Worm (Caenorhabditis elegans) whole organism, young adult: ENCODE results near the gene blos-2.

ENCODE experiments used
- D2030.7 ChIP-seq: fragments of 200-800 bp; sonication (Bioruptor generic); IDR thresholded peaks from 2 replicates; pipeline ENCODE4 v1.3.6; 2022; ENCODE audit warnings: missing genetic modification reagents, missing genetic modification characterization, missing compliant biosample characterization
- F22D6.2 ChIP-seq: sonication (generic microtip); optimal IDR thresholded peaks from 2 replicates; lab custom pipeline; 2016; ENCODE audit warnings: mild to moderate bottlenecking, missing genetic modification characterization, missing compliant biosample characterization
- F23B12.7 ChIP-seq: sonication (generic microtip); optimal IDR thresholded peaks from 2 replicates; lab custom pipeline; 2017; ENCODE audit warnings: missing genetic modification characterization, mild to moderate bottlenecking, missing compliant biosample characterization, antibody characterized with exemption, moderate library complexity; ENCODE audit not compliant: insufficient read depth
- F33H1.4 ChIP-seq: fragments of 200-800 bp; sonication (Bioruptor generic); IDR thresholded peaks from 2 replicates; pipeline ENCODE4 v1.3.6; 2022; ENCODE audit warnings: missing genetic modification reagents, missing genetic modification characterization, missing compliant biosample characterization
- K12H6.12 ChIP-seq: fragments of 200-800 bp; sonication (Bioruptor generic); optimal IDR thresholded peaks from 2 replicates; lab custom pipeline; 2018; ENCODE audit warnings: mild to moderate bottlenecking, missing genetic modification characterization, missing compliant biosample characterization
- T26A5.8 ChIP-seq: sonication (generic microtip); optimal IDR thresholded peaks from 2 replicates; lab custom pipeline; 2016; ENCODE audit warnings: missing genetic modification characterization, missing compliant biosample characterization
- Y56A3A.18 ChIP-seq: fragments of 200-800 bp; sonication (Bioruptor generic); IDR thresholded peaks from 2 replicates; pipeline ENCODE4 v1.3.6; 2022; ENCODE audit warnings: missing genetic modification reagents, missing genetic modification characterization, missing compliant biosample characterization
- ZK185.1 ChIP-seq: sonication (generic microtip); optimal IDR thresholded peaks from 2 replicates; lab custom pipeline; 2016; ENCODE audit warnings: mild to moderate bottlenecking, missing genetic modification characterization, missing compliant biosample characterization; ENCODE audit not compliant: poor library complexity, severe bottlenecking
- atf-7 ChIP-seq: sonication (generic microtip); optimal IDR thresholded peaks from 2 replicates; lab custom pipeline; 2017; ENCODE audit warnings: mild to moderate bottlenecking, missing genetic modification characterization, missing compliant biosample characterization
- attf-5 ChIP-seq: fragments of 200-800 bp; sonication (Bioruptor generic); optimal IDR thresholded peaks from 2 replicates; lab custom pipeline; 2018; ENCODE audit warnings: mild to moderate bottlenecking, missing genetic modification characterization, missing compliant biosample characterization
- dox-1 ChIP-seq: fragments of 200-800 bp; sonication (Bioruptor generic); IDR thresholded peaks from 2 replicates; pipeline ENCODE4 v1.3.6; 2022; ENCODE audit warnings: missing genetic modification reagents, missing genetic modification characterization, missing compliant biosample characterization
- dpl-1 ChIP-seq: fragments of 150-350 bp; optimal IDR thresholded peaks from 2 replicates; lab custom pipeline; 2014; ENCODE audit warnings: missing biosample characterization, missing genetic modification reagents, missing genetic modification characterization
- efl-1 ChIP-seq: fragments of 150-350 bp; optimal IDR thresholded peaks from 2 replicates; lab custom pipeline; 2014; ENCODE audit warnings: missing biosample characterization, missing genetic modification reagents, missing genetic modification characterization
- egrh-3 ChIP-seq: fragments of 200-800 bp; sonication (Bioruptor generic); IDR thresholded peaks from 2 replicates; pipeline ENCODE4 v1.3.6; 2022; ENCODE audit warnings: missing genetic modification reagents, missing genetic modification characterization, missing compliant biosample characterization
- ekl-4 ChIP-seq: fragments of 200-800 bp; sonication (Bioruptor generic); IDR thresholded peaks from 2 replicates; pipeline ENCODE4 v1.3.6; 2022; ENCODE audit warnings: missing genetic modification reagents, missing genetic modification characterization, missing compliant biosample characterization
- him-1 ChIP-seq: sonication (generic microtip); optimal IDR thresholded peaks from 2 replicates; lab custom pipeline; 2016; ENCODE audit warnings: missing genotype, missing genetic modification reagents, missing genetic modification characterization, missing compliant biosample characterization
- hmg-1.2 ChIP-seq: fragments of 200-800 bp; sonication (Bioruptor generic); IDR thresholded peaks from 2 replicates; pipeline ENCODE4 v1.3.6; 2022; ENCODE audit warnings: missing genetic modification reagents, missing genetic modification characterization, missing compliant biosample characterization
- hsf-1 ChIP-seq: fragments of 200-800 bp; sonication (Bioruptor generic); IDR thresholded peaks from 2 replicates; pipeline ENCODE4 v1.3.6; 2022; ENCODE audit warnings: missing genetic modification reagents, missing genetic modification characterization, missing compliant biosample characterization
- lin-35 ChIP-seq, 3 experiments: fragments of 150-350 bp in 2 of 3; sonication (generic microtip) in 1 of 3; optimal IDR thresholded peaks; 2 replicates each; lab custom pipeline; 2014 to 2018; ENCODE audit warnings: missing biosample characterization in 3 of 3, missing genetic modification characterization in 3 of 3, missing genetic modification reagents in 3 of 3
- lin-40 ChIP-seq: sonication (generic microtip); optimal IDR thresholded peaks from 2 replicates; lab custom pipeline; 2016; ENCODE audit warnings: missing genetic modification characterization, mild to moderate bottlenecking, missing compliant biosample characterization, missing genotype, missing genetic modification reagents
- lin-54 ChIP-seq: fragments of 200-800 bp; sonication (Bioruptor generic); optimal IDR thresholded peaks from 2 replicates; lab custom pipeline; 2018; ENCODE audit warnings: mild to moderate bottlenecking, missing genetic modification characterization, missing compliant biosample characterization
- lir-1 ChIP-seq: fragments of 200-800 bp; sonication (Bioruptor generic); conservative IDR thresholded peaks from 2 replicates; pipeline ENCODE4 v1.3.6; 2022; ENCODE audit warnings: missing genetic modification reagents, missing genetic modification characterization, missing compliant biosample characterization
- lsl-1 ChIP-seq: fragments of 200-800 bp; sonication (Bioruptor generic); optimal IDR thresholded peaks from 2 replicates; lab custom pipeline; 2018; ENCODE audit warnings: mild to moderate bottlenecking, missing genetic modification characterization, moderate library complexity, missing compliant biosample characterization
- madf-3 ChIP-seq: fragments of 200-800 bp; sonication (Bioruptor generic); IDR thresholded peaks from 2 replicates; pipeline ENCODE4 v1.3.6; 2022; ENCODE audit warnings: missing genetic modification reagents, missing genetic modification characterization, missing compliant biosample characterization
- madf-6 ChIP-seq: fragments of 200-800 bp; sonication (Bioruptor generic); IDR thresholded peaks from 2 replicates; pipeline ENCODE4 v1.3.6; 2022; ENCODE audit warnings: missing genetic modification reagents, missing genetic modification characterization, missing compliant biosample characterization
- mcd-1 ChIP-seq: fragments of 200-800 bp; sonication (Bioruptor generic); IDR thresholded peaks from 2 replicates; pipeline ENCODE4 v1.3.6; 2022; ENCODE audit warnings: missing genetic modification reagents, missing genetic modification characterization, missing compliant biosample characterization
- mel-28 ChIP-seq: sonication (generic microtip); optimal IDR thresholded peaks from 2 replicates; lab custom pipeline; 2016; ENCODE audit warnings: borderline replicate concordance, mild to moderate bottlenecking, missing genetic modification characterization, missing compliant biosample characterization
- pbrm-1 ChIP-seq: fragments of 200-800 bp; sonication (Bioruptor generic); IDR thresholded peaks from 2 replicates; pipeline ENCODE4 v1.3.6; 2022; ENCODE audit warnings: missing genetic modification reagents, missing genetic modification characterization, missing compliant biosample characterization
- pha-4 ChIP-seq: fragments of 150-350 bp; sonication (generic microtip); optimal IDR thresholded peaks from 2 replicates; lab custom pipeline; 2014; ENCODE audit warnings: missing biosample characterization, missing genetic modification reagents, missing genetic modification characterization
- snpc-1.1 ChIP-seq: sonication (generic microtip); optimal IDR thresholded peaks from 2 replicates; lab custom pipeline; 2017; ENCODE audit warnings: missing genetic modification characterization, mild to moderate bottlenecking, missing compliant biosample characterization, antibody characterized with exemption, moderate library complexity, missing genotype, missing genetic modification reagents; ENCODE audit not compliant: insufficient read depth
- snpc-1.3 ChIP-seq: sonication (generic microtip); optimal IDR thresholded peaks from 2 replicates; lab custom pipeline; 2017; ENCODE audit warnings: missing genetic modification characterization, mild to moderate bottlenecking, missing compliant biosample characterization, antibody characterized with exemption, moderate library complexity, missing genotype, missing genetic modification reagents; ENCODE audit not compliant: insufficient read depth
- snpc-4 ChIP-seq, 5 experiments: fragments of 150-350 bp in 1 of 5; sonication (generic microtip) in 4 of 5; optimal IDR thresholded peaks; 2 replicates each; lab custom pipeline; 2014 to 2018; ENCODE audit warnings: missing genetic modification characterization in 5 of 5, missing biosample characterization in 3 of 5, antibody characterized with exemption in 2 of 5, mild to moderate bottlenecking in 2 of 5, missing compliant biosample characterization in 2 of 5, missing genotype in 2 of 5, moderate library complexity in 2 of 5, missing genetic modification reagents in 1 of 5
- tbp1 ChIP-seq: fragments of 200-800 bp; sonication (Bioruptor generic); optimal IDR thresholded peaks from 2 replicates; lab custom pipeline; 2018; ENCODE audit warnings: mild to moderate bottlenecking, missing genetic modification characterization, missing compliant biosample characterization
- unc-130 ChIP-seq: sonication (generic microtip); optimal IDR thresholded peaks from 2 replicates; lab custom pipeline; 2016; ENCODE audit warnings: missing genetic modification reagents, missing genetic modification characterization, missing compliant biosample characterization
- zfh-2 ChIP-seq: fragments of 200-800 bp; sonication (Bioruptor generic); conservative IDR thresholded peaks from 2 replicates; pipeline ENCODE4 v1.3.6; 2022; ENCODE audit warnings: missing genetic modification reagents, missing genetic modification characterization, missing compliant biosample characterization
- ztf-18 ChIP-seq: sonication (generic microtip); optimal IDR thresholded peaks from 2 replicates; lab custom pipeline; 2016; ENCODE audit warnings: missing genotype, mild to moderate bottlenecking, missing genetic modification characterization, missing compliant biosample characterization
- ztf-6 ChIP-seq: fragments of 200-800 bp; sonication (Bioruptor generic); IDR thresholded peaks from 2 replicates; pipeline ENCODE4 v1.3.6; 2022; ENCODE audit warnings: missing genetic modification reagents, missing genetic modification characterization, missing compliant biosample characterization

Gene blos-2

DNA sequence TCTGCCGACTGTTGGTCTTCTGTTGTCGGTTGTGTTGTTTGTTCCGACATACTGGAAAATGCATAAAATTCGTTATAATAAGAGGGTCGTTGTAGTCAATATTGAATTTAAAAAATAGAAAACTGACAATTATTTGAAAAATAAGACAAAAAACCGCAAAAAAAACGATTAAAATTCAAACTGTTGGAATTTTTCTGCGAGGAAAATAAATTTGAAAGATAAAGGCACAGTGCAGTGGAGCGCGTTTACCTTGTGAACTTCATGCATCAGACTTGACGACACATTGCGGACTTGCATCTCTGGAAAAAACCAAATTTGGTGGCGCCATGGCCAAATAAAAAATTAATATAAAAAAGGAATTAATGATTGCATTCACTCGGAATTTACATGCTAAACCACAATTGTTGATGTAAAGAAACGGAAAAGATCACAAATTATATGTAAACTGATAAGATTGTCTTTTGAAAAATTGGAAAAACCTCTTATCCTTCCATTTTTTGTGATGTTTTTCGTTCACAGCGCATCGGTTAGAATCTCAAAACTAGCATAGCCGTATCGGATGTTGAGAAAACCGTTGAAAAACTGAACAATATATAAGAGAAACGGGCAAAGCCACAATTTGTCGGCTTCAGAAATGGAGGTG is 42.6 kb downstream of the blos-2 start, which contains the start of the genes hrpf-2 and bli-6:
TSS of gene hrpf-2 (minus strand) at position 51 of the 643 bp plus-strand sequence.
TSS of gene bli-6 (plus strand) at position 593 of the 643 bp plus-strand sequence.
- TF ChIP-seq F33H1.4 (peak; percentile 49; the same call in 1 of the 2 replicates), lin-40 (tag; lab: Kevin White, UChicago) (peak; percentile 61), T26A5.8 (tag; lab: Kevin White, UChicago) (no peak), pbrm-1 (GFP tag; lab: Robert Waterston, UW) (no peak), D2030.7 (GFP tag; lab: Robert Waterston, UW) (0 out of 2 replicates have a peak, but pooled peaks have one; percentile 30), madf-3 (0 out of 2 replicates have a peak, but pooled peaks have one; percentile 22), lsl-1 (GFP tag; lab: Kevin White, UChicago) (peak; percentile 38), ZK185.1 (tag; lab: Kevin White, UChicago) (peak; percentile 52), mcd-1 (GFP tag; lab: Robert Waterston, UW) (peak; percentile 94), him-1 (peak; percentile 2), hmg-1.2 (peak; percentile 59; the same call in 1 of the 2 replicates), tbp1 (GFP tag; lab: Kevin White, UChicago) (peak; percentile 50), ztf-18 (tag; lab: Kevin White, UChicago) (peak; percentile 3), attf-5 (GFP tag; lab: Kevin White, UChicago) (peak; percentile 71), K12H6.12 (tag; lab: Kevin White, UChicago) (peak; percentile 4), lin-35 (GFP tag; optimal IDR thresholded peaks at IDR 0.05; lab: Kevin White, UChicago) (peak in 1 of 3 experiments; percentile 65), Y56A3A.18 (GFP tag; lab: Robert Waterston, UW) (no peak), snpc-1.3 (tag; lab: Kevin White, UChicago) (peak; percentile 74), unc-130 (GFP tag; lab: Kevin White, UChicago) (no peak), hsf-1 (GFP tag; lab: Robert Waterston, UW) (no peak), efl-1 (GFP tag; lab: Kevin White, UChicago) (peak; percentile 47), lin-54 (GFP tag; lab: Kevin White, UChicago) (peak; percentile 79), atf-7 (tag; lab: Kevin White, UChicago) (no peak), snpc-4 (GFP tag; optimal IDR thresholded peaks at IDR 0.05; lab: Kevin White, UChicago) (peak; percentile 17), snpc-4 (tag; optimal IDR thresholded peaks at IDR 0.05; lab: Kevin White, UChicago) (peak; percentile 42 to 91 (median 86)), madf-6 (GFP tag; lab: Robert Waterston, UW) (peak; percentile 52; the same call in 1 of the 2 replicates), F22D6.2 (tag; lab: Kevin White, UChicago) (no peak), dox-1 (GFP tag; lab: Robert Waterston, UW) (peak; percentile 43; the same call in 1 of the 2 replicates), pha-4 (tag; lab: Kevin White, UChicago) (no peak), lir-1 (GFP tag; lab: Robert Waterston, UW) (0 out of 2 replicates have a peak, but pooled peaks have one; percentile 6), snpc-1.1 (tag; lab: Kevin White, UChicago) (peak; percentile 18), F23B12.7 (tag; lab: Kevin White, UChicago) (peak; percentile 21), dpl-1 (GFP tag; lab: Kevin White, UChicago) (peak; percentile 57)

DNA sequence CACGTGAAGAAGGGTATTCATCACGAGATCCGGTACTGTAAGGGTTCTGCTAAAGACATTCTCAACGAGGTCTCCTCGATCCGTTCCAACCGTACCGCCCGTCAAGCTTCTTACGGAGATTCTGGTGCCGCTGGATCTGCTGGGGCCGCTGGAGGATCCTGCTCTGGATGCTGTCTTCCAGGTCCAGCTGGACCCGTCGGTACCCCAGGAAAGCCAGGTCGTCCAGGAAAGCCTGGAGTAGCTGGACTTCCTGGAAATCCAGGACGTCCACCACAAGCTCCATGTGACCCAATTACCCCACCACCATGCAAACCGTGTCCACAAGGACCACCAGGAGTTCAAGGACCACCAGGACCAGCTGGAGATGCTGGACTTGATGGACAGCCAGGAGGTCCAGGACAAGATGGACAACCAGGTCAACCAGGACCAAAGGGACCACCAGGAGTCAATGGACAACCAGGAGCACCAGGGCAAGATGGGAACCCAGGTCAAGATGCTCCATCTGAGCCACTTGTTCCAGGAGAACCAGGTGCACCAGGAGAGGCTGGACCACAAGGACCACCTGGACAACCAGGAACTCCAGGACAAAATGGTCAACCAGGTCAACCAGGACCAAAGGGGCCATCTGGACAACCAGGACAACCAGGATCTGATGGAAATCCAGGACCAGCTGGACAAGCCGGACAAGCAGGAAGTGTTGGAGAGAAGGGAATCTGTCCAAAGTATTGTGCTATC is 43.5 kb downstream of the blos-2 start:
- TF ChIP-seq mel-28 (tag; lab: Kevin White, UChicago) (no peak), ekl-4 (no peak), zfh-2 (GFP tag; lab: Robert Waterston, UW) (peak; percentile 88), egrh-3 (GFP tag; lab: Robert Waterston, UW) (peak; percentile 61; the same call in 1 of the 2 replicates), ztf-6 (GFP tag; lab: Robert Waterston, UW) (no peak)
- TF ChIP-seq, all 124 proteins: peak for 2
